Fruit fly (Drosophila melanogaster): ENCODE results near the gene ph-p.

The ph-p gene

dm6 chrX:2178802-2179201 is 40.6 kb upstream of the ph-p start, which contains the start of gene Cyp4ae1:
Gene Cyp4ae1 (plus strand): TSS chrX:2179007.
- TF ChIP-seq CG8119 (GFP tag; IDR thresholded peaks at IDR 0.05) (no peak), CG8632 (GFP tag; optimal IDR thresholded peaks at IDR 0.05) (no peak), CG6808 (GFP tag; optimal IDR thresholded peaks at IDR 0.05) (no peak), CG7368 (GFP tag; optimal IDR thresholded peaks at IDR 0.05) (no peak), eg (GFP tag; IDR thresholded peaks at IDR 0.05) (no peak), CG31627 (GFP tag; optimal IDR thresholded peaks at IDR 0.05) (no peak), Met (GFP tag; optimal IDR thresholded peaks at IDR 0.05) (no peak), CG9139 (GFP tag; optimal IDR thresholded peaks at IDR 0.05) (no peak), CG4318 (GFP tag; optimal IDR thresholded peaks at IDR 0.05) (no peak), Hr38 (GFP tag; optimal IDR thresholded peaks at IDR 0.05) (no peak), ss (GFP tag; optimal IDR thresholded peaks at IDR 0.05) (no peak), Gug (GFP tag; IDR thresholded peaks at IDR 0.05) (no peak), Sox102F (GFP tag; optimal IDR thresholded peaks at IDR 0.05) (no peak), Blimp-1 (GFP tag; optimal IDR thresholded peaks at IDR 0.05) (no peak), Smox (GFP tag; optimal IDR thresholded peaks at IDR 0.05) (no peak), net (GFP tag; optimal IDR thresholded peaks at IDR 0.05) (no peak)

DNA sequence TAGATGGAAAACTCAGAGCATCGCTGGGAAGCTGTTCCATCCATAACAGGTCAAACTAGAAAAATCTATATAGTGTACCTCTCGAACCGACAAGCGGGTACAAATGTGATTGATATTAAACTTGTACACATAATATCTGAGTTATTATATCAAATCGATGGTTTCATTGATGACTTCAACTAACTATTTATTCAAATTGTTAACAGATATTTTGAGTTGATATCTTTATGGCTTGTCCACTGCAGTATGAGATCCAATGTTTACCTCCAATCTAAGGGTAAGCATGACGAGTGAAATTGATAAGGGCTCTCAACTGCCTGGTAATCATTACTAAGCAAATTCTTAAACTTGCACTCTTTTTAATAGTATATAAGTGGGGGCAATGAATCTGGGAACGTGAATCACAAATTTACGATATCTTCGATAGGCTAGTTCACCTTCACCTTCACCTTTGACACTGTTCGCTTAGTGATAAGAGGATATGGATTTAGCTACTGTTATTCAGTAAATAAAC is 37.8 kb upstream of the ph-p start, which contains the start of gene Cyp4d2:
Cyp4d2 (plus strand) TSS at position 51 of the 514 bp plus-strand sequence.
- TF ChIP-seq CG6854 (GFP tag; optimal IDR thresholded peaks at IDR 0.05), result no peak
- peak; percentile 30 for TF ChIP-seq fkh (GFP tag; optimal IDR thresholded peaks at IDR 0.05)

DNA sequence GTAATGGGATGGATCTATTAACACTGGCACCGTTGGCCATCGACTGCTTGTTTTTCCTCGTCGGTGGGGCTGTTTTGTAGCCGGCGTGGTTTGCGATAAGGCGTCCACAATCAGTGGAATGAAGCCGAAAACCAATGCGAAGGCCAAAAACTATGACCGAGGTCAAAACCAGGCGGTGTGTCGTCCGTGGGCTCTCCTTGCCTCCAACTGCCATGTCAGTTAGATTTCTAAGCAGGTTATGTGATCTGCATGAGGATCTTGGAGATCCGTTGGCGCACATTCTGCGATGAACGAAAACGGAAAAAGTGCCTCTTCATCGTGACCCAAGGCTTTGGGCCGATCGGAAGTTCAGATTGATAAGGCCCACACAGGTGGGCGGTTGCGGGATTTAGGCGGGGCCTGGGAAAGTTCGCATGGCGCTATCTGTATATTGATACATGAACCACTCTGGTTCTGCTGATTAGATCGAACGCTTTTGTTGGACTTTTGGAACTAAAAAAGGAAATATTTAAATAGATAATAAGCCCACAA is 37.2 kb upstream of the ph-p start, which contains the start of gene Cyp4d14:
Cyp4d14 (minus strand) TSS at position 51 of the 531 bp plus-strand sequence.
- TF ChIP-seq Hr39 (GFP tag; optimal IDR thresholded peaks at IDR 0.05) (no peak), svp (GFP tag) (peak; percentile 84)

dm6 chrX:2172420-2172827 is 34.3 kb upstream of the ph-p start, which contains the start of gene ND-B14.5A:
Gene ND-B14.5A (plus strand): TSS chrX:2172526.
- TF ChIP-seq CG3032 (tag; optimal IDR thresholded peaks at IDR 0.05) (no peak), esn (GFP tag; optimal IDR thresholded peaks at IDR 0.05) (peak; percentile 23), Lpt (GFP tag; optimal IDR thresholded peaks at IDR 0.05) (no peak)

- TF ChIP-seq CG10669 (GFP tag; optimal IDR thresholded peaks at IDR 0.05) (no peak), Eip78C (GFP tag) (no peak), Met (GFP tag; optimal IDR thresholded peaks at IDR 0.05) (no peak), pdm3 (GFP tag; optimal IDR thresholded peaks at IDR 0.05) (no peak), CG15336 (GFP tag; IDR thresholded peaks at IDR 0.05) (no peak)
Observed at dm6 chrX:2170424-2170823, 32.3 kb upstream of the ph-p start.

DNA sequence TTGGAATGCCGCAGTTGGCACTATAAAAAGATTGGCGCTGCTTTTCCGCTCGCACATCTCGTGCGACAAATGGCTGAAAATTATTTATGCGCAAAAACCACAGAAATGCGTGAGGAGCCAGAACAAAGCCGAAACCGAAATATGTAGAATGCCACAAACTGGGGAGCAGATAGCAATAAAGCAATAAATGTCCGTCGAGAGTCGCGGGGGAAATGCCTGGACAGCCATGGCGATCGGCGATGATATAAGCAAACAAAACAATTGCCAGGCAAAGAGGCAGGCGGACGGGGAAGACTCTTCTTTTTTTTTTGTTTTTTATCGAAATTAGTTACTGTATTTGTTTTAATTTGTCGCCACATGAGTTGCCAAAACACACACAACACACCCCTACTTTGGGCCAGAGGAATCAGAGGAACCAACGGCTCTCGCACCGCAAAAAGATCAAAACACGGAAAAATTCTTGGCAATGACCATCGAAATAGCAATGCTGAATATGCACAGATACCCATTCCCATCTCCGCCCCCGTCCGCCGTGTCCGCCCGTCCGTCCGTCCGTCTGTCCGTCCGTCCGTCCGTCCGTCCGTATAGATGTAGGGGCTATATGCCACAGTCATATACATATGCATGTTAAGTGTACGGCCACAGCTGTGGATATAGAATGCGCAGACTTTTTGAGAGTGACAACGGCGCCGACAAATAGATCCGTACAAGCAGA is 30.5 kb upstream of the ph-p start:
- no peak for TF ChIP-seq CG10631 (GFP tag; optimal IDR thresholded peaks at IDR 0.05)
- no peak for TF ChIP-seq Met (GFP tag; optimal IDR thresholded peaks at IDR 0.05)
- TF ChIP-seq ss (GFP tag; optimal IDR thresholded peaks at IDR 0.05), result no peak
- TF ChIP-seq Hr38 (GFP tag; optimal IDR thresholded peaks at IDR 0.05), result no peak
- no peak for TF ChIP-seq CG32006 (GFP tag; optimal IDR thresholded peaks at IDR 0.05)
- no peak for TF ChIP-seq eg (GFP tag; IDR thresholded peaks at IDR 0.05)
- TF ChIP-seq lz (GFP tag; optimal IDR thresholded peaks at IDR 0.05), result no peak
- TF ChIP-seq vri (GFP tag; optimal IDR thresholded peaks at IDR 0.05), result no peak
- TF ChIP-seq CG34406 (GFP tag; optimal IDR thresholded peaks at IDR 0.05), result no peak
- TF ChIP-seq svp (GFP tag), result no peak
- TF ChIP-seq CG10669 (GFP tag; optimal IDR thresholded peaks at IDR 0.05), result no peak
- TF ChIP-seq Eip93F (GFP tag; optimal IDR thresholded peaks at IDR 0.05), result no peak
- TF ChIP-seq dac (GFP tag; optimal IDR thresholded peaks at IDR 0.05), result no peak
- no peak for TF ChIP-seq dsx (GFP tag; optimal IDR thresholded peaks at IDR 0.05; ENCODE audit: poor library complexity, severe bottlenecking)
- no peak for TF ChIP-seq topi (GFP tag; optimal IDR thresholded peaks at IDR 0.05)
- TF ChIP-seq CG6854 (GFP tag; optimal IDR thresholded peaks at IDR 0.05), result no peak
- TF ChIP-seq CG15336 (GFP tag; IDR thresholded peaks at IDR 0.05), result no peak
- no peak for TF ChIP-seq acj6 (GFP tag; optimal IDR thresholded peaks at IDR 0.05)
- TF ChIP-seq CG6792 (GFP tag; optimal IDR thresholded peaks at IDR 0.05), result no peak

Measured in whole organism, prepupa.